Worm (Caenorhabditis elegans): ENCODE measurements around the gene F32D8.5.

Gene F32D8.5

DNA sequence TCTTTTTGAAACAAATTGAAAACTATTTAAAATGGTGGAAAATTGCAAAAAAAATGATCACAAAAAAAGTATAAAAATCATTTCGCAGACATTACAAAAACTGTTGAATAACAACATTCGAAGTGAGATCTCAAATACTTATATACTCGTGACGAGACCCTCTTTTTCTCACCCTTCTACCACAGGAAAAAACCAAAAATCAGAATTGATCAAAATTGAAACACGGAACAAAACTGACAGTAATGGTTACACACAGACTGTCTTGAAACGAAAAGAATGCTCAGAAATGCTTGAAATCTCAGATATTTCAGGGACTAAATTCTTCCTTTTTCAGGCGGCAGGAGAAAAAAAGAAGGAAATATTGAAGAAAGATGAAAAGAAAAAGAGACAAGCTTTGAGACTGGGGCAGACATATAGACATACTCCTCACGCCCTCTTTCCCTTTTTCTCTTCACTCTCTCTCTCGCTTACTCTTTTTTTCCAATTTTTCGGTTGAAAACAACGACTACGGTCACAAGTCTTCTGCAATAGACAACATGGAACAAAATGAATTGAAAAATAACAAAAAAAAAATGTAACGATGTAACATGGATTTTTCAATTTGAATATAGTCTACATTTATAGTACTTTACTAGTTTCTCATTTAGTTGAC, 32.9 kb upstream of the F32D8.5 start (continued):
- TF ChIP-seq efl-1 (optimal IDR thresholded peaks at IDR 0.05) (no peak), efl-1 (GFP tag; optimal IDR thresholded peaks at IDR 0.05 in 1 of 2) (peak in 1 of 2 experiments; percentile 90), unc-98 (GFP tag; IDR thresholded peaks at IDR 0.05) (no peak), hlh-4 (tag; optimal IDR thresholded peaks at IDR 0.05) (no peak), pag-3 (tag; optimal IDR thresholded peaks at IDR 0.05; ENCODE audit: borderline replicate concordance, insufficient read depth) (no peak), aly-2 (tag; optimal IDR thresholded peaks at IDR 0.05) (no peak), C04F5.9 (tag; optimal IDR thresholded peaks at IDR 0.05) (no peak), nhr-71 (tag; optimal IDR thresholded peaks at IDR 0.05) (peak; percentile 41)

DNA sequence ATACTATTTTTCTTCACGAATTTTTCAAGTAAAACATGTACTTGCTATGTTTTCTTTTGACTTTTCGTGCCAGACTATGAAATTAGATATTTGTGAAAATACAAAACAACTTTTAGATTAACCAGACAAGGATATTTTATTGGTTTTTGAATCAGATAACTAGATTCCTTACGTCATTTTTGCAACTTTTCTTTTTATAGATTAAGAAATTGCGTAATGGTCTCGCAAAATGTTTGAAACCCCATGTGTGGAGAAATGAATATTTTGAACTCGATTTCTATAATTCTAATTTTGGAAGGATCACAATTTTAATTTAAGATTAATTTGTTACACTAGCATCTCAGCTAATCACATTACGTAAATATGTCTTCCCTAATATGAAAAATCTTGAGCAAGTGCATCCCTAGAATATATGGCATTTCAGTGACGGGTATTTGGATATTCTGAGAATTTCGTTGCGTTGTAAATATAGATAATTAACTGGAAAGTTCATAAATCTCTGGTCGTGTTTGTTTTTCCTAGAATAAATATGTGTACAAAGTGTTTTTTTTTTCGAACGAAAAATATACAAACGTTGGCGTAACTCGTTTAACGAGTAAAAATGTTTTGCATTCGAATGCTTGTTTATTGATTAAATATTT, 32.0 kb upstream of the F32D8.5 start:
- no peak for TF ChIP-seq efl-3 (GFP tag; optimal IDR thresholded peaks at IDR 0.05)
- no peak for TF ChIP-seq nhr-12 (tag; optimal IDR thresholded peaks at IDR 0.05)
- TF ChIP-seq hlh-4 (tag; optimal IDR thresholded peaks at IDR 0.05): no peak
- TF ChIP-seq F16B12.6 (tag; optimal IDR thresholded peaks at IDR 0.05): no peak
- TF ChIP-seq dpl-1 (GFP tag; optimal IDR thresholded peaks at IDR 0.05): no peak
- no peak for TF ChIP-seq ztf-11 (tag; optimal IDR thresholded peaks at IDR 0.05)
- TF ChIP-seq sup-37 (GFP tag; optimal IDR thresholded peaks at IDR 0.05): no peak
- TF ChIP-seq jun-1 (tag; optimal IDR thresholded peaks at IDR 0.05): no peak
- no peak for TF ChIP-seq fos-1 (tag; optimal IDR thresholded peaks at IDR 0.05)
- peak; percentile 76 for TF ChIP-seq nhr-47 (tag; optimal IDR thresholded peaks at IDR 0.05)
- peak; percentile 40 for TF ChIP-seq lin-14 (GFP tag; optimal IDR thresholded peaks at IDR 0.05)
- no peak for TF ChIP-seq C04F5.9 (tag; optimal IDR thresholded peaks at IDR 0.05)
- TF ChIP-seq egl-27 (tag; optimal IDR thresholded peaks at IDR 0.05): no peak
- TF ChIP-seq nhr-76 (tag; optimal IDR thresholded peaks at IDR 0.05): no peak
- TF ChIP-seq xbp-1 (tag; optimal IDR thresholded peaks at IDR 0.05): no peak
- no peak for TF ChIP-seq tlp-1 (tag; optimal IDR thresholded peaks at IDR 0.05)
- no peak for TF ChIP-seq ztf-4 (tag; optimal IDR thresholded peaks at IDR 0.05)
- no peak for TF ChIP-seq sptf-1 (tag; optimal IDR thresholded peaks at IDR 0.05)
- no peak for TF ChIP-seq elt-2 (tag; optimal IDR thresholded peaks at IDR 0.05)
- no peak for TF ChIP-seq lsy-2 (tag; optimal IDR thresholded peaks at IDR 0.05)
- no peak for TF ChIP-seq isw-1 (GFP tag; IDR thresholded peaks at IDR 0.05)
- no peak for TF ChIP-seq unc-98 (GFP tag; IDR thresholded peaks at IDR 0.05)
- TF ChIP-seq snu-23 (GFP tag; optimal IDR thresholded peaks at IDR 0.05): no peak
- TF ChIP-seq nhr-19 (GFP tag; conservative IDR thresholded peaks at IDR 0.05): no peak
- no peak for TF ChIP-seq lin-39 (tag; optimal IDR thresholded peaks at IDR 0.05)
- no peak for TF ChIP-seq pag-3 (tag; optimal IDR thresholded peaks at IDR 0.05; ENCODE audit: borderline replicate concordance, insufficient read depth)
- no peak for TF ChIP-seq mdl-1 (tag; optimal IDR thresholded peaks at IDR 0.05)
- no peak for TF ChIP-seq snpc-4 (tag; optimal IDR thresholded peaks at IDR 0.05)
- no peak for TF ChIP-seq blmp-1 (tag; optimal IDR thresholded peaks at IDR 0.05)
- TF ChIP-seq nhr-71 (tag; optimal IDR thresholded peaks at IDR 0.05): peak; percentile 71
- no peak for TF ChIP-seq pqm-1 (tag; optimal IDR thresholded peaks at IDR 0.05)
- TF ChIP-seq fkh-8 (tag; optimal IDR thresholded peaks at IDR 0.05): peak; percentile 81
- TF ChIP-seq zip-4 (GFP tag; optimal IDR thresholded peaks at IDR 0.05): no peak
- TF ChIP-seq dsc-1 (tag; optimal IDR thresholded peaks at IDR 0.05): peak; percentile 99
- no peak for TF ChIP-seq nhr-90 (tag; optimal IDR thresholded peaks at IDR 0.05; ENCODE audit: poor library complexity)
- peak; percentile 9 for TF ChIP-seq nhr-11 (tag; optimal IDR thresholded peaks at IDR 0.05)
- no peak for TF ChIP-seq unc-62 (GFP tag; optimal IDR thresholded peaks at IDR 0.05)
- no peak for TF ChIP-seq lir-3 (tag; optimal IDR thresholded peaks at IDR 0.05; ENCODE audit: poor library complexity)
- no peak for TF ChIP-seq alr-1 (tag; optimal IDR thresholded peaks at IDR 0.05; ENCODE audit: borderline replicate concordance)
- TF ChIP-seq Y116A8C.19 (tag; optimal IDR thresholded peaks at IDR 0.05; ENCODE audit: borderline replicate concordance): no peak
- TF ChIP-seq pax-3 (tag; optimal IDR thresholded peaks at IDR 0.05): peak; percentile 75
- no peak for TF ChIP-seq unc-130 (tag; optimal IDR thresholded peaks at IDR 0.05)
- no peak for TF ChIP-seq ceh-8 (GFP tag; optimal IDR thresholded peaks at IDR 0.05)
- no peak for TF ChIP-seq mef-2 (tag; optimal IDR thresholded peaks at IDR 0.05)
- no peak for TF ChIP-seq ama-1 (optimal IDR thresholded peaks at IDR 0.05)
- no peak for TF ChIP-seq lin-15B (tag; optimal IDR thresholded peaks at IDR 0.05)
